Fruit fly (Drosophila melanogaster): ENCODE measurements around the gene CG32104.

DNA sequence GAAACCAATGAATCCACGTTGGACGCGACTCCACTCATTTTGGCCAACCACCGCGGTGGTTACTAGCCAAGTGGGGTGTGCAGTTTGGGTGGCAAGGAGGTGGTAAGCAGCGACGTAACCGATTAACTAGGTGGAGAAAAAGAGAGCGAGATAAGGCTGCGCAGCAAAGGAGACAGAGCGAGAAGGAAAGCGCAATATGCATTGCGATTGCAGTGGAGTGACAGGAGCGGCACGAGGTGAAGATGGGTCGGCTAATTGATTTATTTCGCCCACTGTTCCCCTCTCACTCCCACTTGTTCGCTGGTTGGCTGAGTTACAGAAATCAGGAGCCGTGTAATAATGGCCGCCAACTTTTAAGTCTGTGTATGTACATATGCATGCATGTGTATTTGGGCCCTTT lies 34.6 kb upstream of the CG32104 start:
- no peak for TF ChIP-seq Myc (optimal IDR thresholded peaks at IDR 0.05)
- TF ChIP-seq h (GFP tag; optimal IDR thresholded peaks at IDR 0.05): no peak
- TF ChIP-seq rgr (GFP tag; optimal IDR thresholded peaks at IDR 0.05): no peak
- TF ChIP-seq ey (GFP tag; optimal IDR thresholded peaks at IDR 0.05): no peak
- no peak for TF ChIP-seq Dfd (GFP tag; optimal IDR thresholded peaks at IDR 0.05)
- no peak for TF ChIP-seq lola (GFP tag; optimal IDR thresholded peaks at IDR 0.05)
- no peak for TF ChIP-seq usp (GFP tag; optimal IDR thresholded peaks at IDR 0.05)
- no peak for TF ChIP-seq dl (GFP tag; optimal IDR thresholded peaks at IDR 0.05; ENCODE audit: insufficient read depth in 1 of 2, partially characterized antibody in 2 of 2)
- no peak for TF ChIP-seq GATAd (GFP tag; optimal IDR thresholded peaks at IDR 0.05)
- no peak for TF ChIP-seq HLH106 (tag; optimal IDR thresholded peaks at IDR 0.05)
- TF ChIP-seq Hr78 (GFP tag; optimal IDR thresholded peaks at IDR 0.05): no peak
- no peak for TF ChIP-seq Mio (GFP tag; optimal IDR thresholded peaks at IDR 0.05)
- TF ChIP-seq N (GFP tag; optimal IDR thresholded peaks at IDR 0.05): no peak
- TF ChIP-seq tai (GFP tag; optimal IDR thresholded peaks at IDR 0.05): no peak

Measured in whole organism, wandering third instar larva.